Fruit fly (Drosophila melanogaster) whole organism, embryonic: ENCODE results near the gene Ptpmeg2.

Experiments used
- Abd-B ChIP-seq: fragments of 200-800 bp; sonication (Bioruptor generic); optimal IDR thresholded peaks from 2 replicates; lab custom pipeline; 2018; ENCODE audit warnings: missing biosample characterization, mild to moderate bottlenecking, missing genetic modification characterization, moderate library complexity
- Atf6 ChIP-seq: fragments of 200-800 bp; sonication (Bioruptor generic); IDR thresholded peaks from 2 replicates; pipeline ENCODE4 v1.3.6; 2022; ENCODE audit warnings: missing biosample characterization, missing genetic modification characterization
- CG10321 ChIP-seq: fragments of 200-800 bp; sonication (Bioruptor generic); IDR thresholded peaks from 2 replicates; pipeline ENCODE4 v1.3.6; 2022; ENCODE audit warnings: missing biosample characterization, missing genetic modification characterization
- Gug ChIP-seq: fragments of 200-800 bp; sonication (Bioruptor generic); IDR thresholded peaks from 4 replicates; pipeline ENCODE4 v1.3.6; 2022; ENCODE audit warnings: missing biosample characterization, missing genetic modification characterization
- NC2α ChIP-seq: fragments of 200-800 bp; sonication (Bioruptor generic); optimal IDR thresholded peaks from 2 replicates; lab custom pipeline; 2016; ENCODE audit warnings: missing biosample characterization, missing genetic modification characterization
- amos ChIP-seq: fragments of 200-800 bp; sonication (Bioruptor generic); IDR thresholded peaks from 2 replicates; pipeline ENCODE4 v1.3.6; 2022; ENCODE audit warnings: missing biosample characterization, missing genetic modification characterization; ENCODE audit not compliant: partially characterized antibody
- ara ChIP-seq: fragments of 200-800 bp; sonication (Bioruptor generic); IDR thresholded peaks from 2 replicates; pipeline ENCODE4 v1.3.6; 2022; ENCODE audit warnings: missing biosample characterization, missing genetic modification characterization
- chinmo ChIP-seq: fragments of 200-800 bp; sonication (Bioruptor generic); IDR thresholded peaks from 4 replicates; pipeline ENCODE4 v1.3.6; 2022; ENCODE audit warnings: missing biosample characterization, missing genetic modification characterization; ENCODE audit not compliant: partially characterized antibody
- dysf ChIP-seq: fragments of 200-800 bp; sonication (Bioruptor generic); IDR thresholded peaks from 3 replicates; pipeline ENCODE4 v1.3.6; 2022; ENCODE audit warnings: missing biosample characterization, missing genetic modification characterization
- ewg ChIP-seq: fragments of 200-800 bp; sonication (Bioruptor generic); optimal IDR thresholded peaks from 3 replicates; lab custom pipeline; 2017; ENCODE audit warnings: mild to moderate bottlenecking, missing biosample characterization, missing genetic modification reagents, missing genetic modification characterization
- exex ChIP-seq: fragments of 200-800 bp; sonication (Bioruptor generic); optimal IDR thresholded peaks from 4 replicates; lab custom pipeline; 2018; ENCODE audit warnings: missing biosample characterization, mild to moderate bottlenecking, missing genetic modification characterization, moderate library complexity
- gsb-n ChIP-seq: fragments of 200-800 bp; sonication (Bioruptor generic); optimal IDR thresholded peaks from 3 replicates; lab custom pipeline; 2018; ENCODE audit warnings: missing biosample characterization, mild to moderate bottlenecking, missing genetic modification characterization
- stc ChIP-seq: fragments of 200-800 bp; sonication (Bioruptor generic); IDR thresholded peaks from 2 replicates; pipeline ENCODE4 v1.3.6; 2022; ENCODE audit warnings: missing biosample characterization, missing genetic modification characterization
- tio ChIP-seq: fragments of 200-800 bp; sonication (Bioruptor generic); optimal IDR thresholded peaks from 2 replicates; lab custom pipeline; 2017; ENCODE audit warnings: missing biosample characterization, missing genetic modification characterization, inconsistent platforms

- TF ChIP-seq ewg (GFP tag; lab: Kevin White, UChicago): no peak
- no peak for TF ChIP-seq ara (GFP tag; lab: Robert Waterston, UW)
- TF ChIP-seq Atf6 (GFP tag; lab: Robert Waterston, UW): no peak
- TF ChIP-seq CG10321 (GFP tag; lab: Robert Waterston, UW): no peak
- no peak for TF ChIP-seq NC2α (GFP tag; lab: Kevin White, UChicago)
- TF ChIP-seq dysf (GFP tag; lab: Robert Waterston, UW): no peak
- no peak for TF ChIP-seq stc
- no peak for TF ChIP-seq exex (tag; lab: Kevin White, UChicago)
- TF ChIP-seq tio (GFP tag; lab: Kevin White, UChicago): no peak
- no peak for TF ChIP-seq amos (GFP tag; lab: Robert Waterston, UW)
- no peak for TF ChIP-seq Gug
- TF ChIP-seq gsb-n (tag; lab: Kevin White, UChicago): no peak
- TF ChIP-seq Abd-B: no peak
- TF ChIP-seq chinmo (GFP tag; lab: Robert Waterston, UW): no peak
Observed at dm6 chrX:9644828-9645227, 14.1 kb downstream of the Ptpmeg2 start.
